Worm (Caenorhabditis elegans) whole organism, L4 larva: Measurements from ENCODE around the gene zig-13.

Experiments used
- D1046.2 ChIP-seq: fragments of 200-800 bp; sonication (Bioruptor generic); IDR thresholded peaks from 2 replicates; pipeline ENCODE4 v1.3.6; 2022; ENCODE audit warnings: missing genetic modification characterization, missing compliant biosample characterization
- F49E8.2 ChIP-seq: sonication (generic microtip); optimal IDR thresholded peaks from 2 replicates; lab custom pipeline; 2016; ENCODE audit warnings: missing compliant biosample characterization, mild to moderate bottlenecking, missing genetic modification characterization, borderline replicate concordance
- T26A8.4 ChIP-seq: fragments of 200-800 bp; sonication (Bioruptor generic); IDR thresholded peaks from 2 replicates; pipeline ENCODE4 v1.3.6; 2022; ENCODE audit warnings: missing genetic modification characterization, missing compliant biosample characterization
- Y105C5A.15 ChIP-seq: fragments of 200-800 bp; sonication (Bioruptor generic); IDR thresholded peaks from 2 replicates; pipeline ENCODE4 v1.3.6; 2022; ENCODE audit warnings: missing genetic modification characterization, missing compliant biosample characterization
- aha-1 ChIP-seq: fragments of 150-350 bp; peaks from one replicate; lab custom pipeline; 2014; ENCODE audit warnings: missing biosample characterization, missing genetic modification characterization
- ceh-28 ChIP-seq: fragments of 150-350 bp; optimal IDR thresholded peaks from 2 replicates; lab custom pipeline; 2014; ENCODE audit warnings: missing biosample characterization, missing genetic modification reagents, missing genetic modification characterization
- daf-16 ChIP-seq, 3 experiments: sonication (generic microtip); optimal IDR thresholded peaks; 2 replicates each; lab custom pipeline; 2016 to 2017; ENCODE audit warnings: missing genetic modification characterization in 3 of 3, missing genetic modification reagents in 3 of 3, mild to moderate bottlenecking in 2 of 3, missing compliant biosample characterization in 2 of 3, missing biosample characterization in 1 of 3, moderate library complexity in 1 of 3
- daf-8 ChIP-seq: fragments of 200-800 bp; sonication (Bioruptor generic); IDR thresholded peaks from 2 replicates; pipeline ENCODE4 v1.3.6; 2022; ENCODE audit warnings: missing genetic modification characterization, missing compliant biosample characterization
- dmd-8 ChIP-seq: fragments of 200-800 bp; sonication (Bioruptor generic); IDR thresholded peaks from 2 replicates; pipeline ENCODE4 v1.3.6; 2022; ENCODE audit warnings: missing genetic modification characterization, missing compliant biosample characterization
- egl-27 ChIP-seq: sonication (generic microtip); optimal IDR thresholded peaks from 3 replicates; lab custom pipeline; 2017; ENCODE audit warnings: missing biosample characterization, missing genetic modification reagents, missing genetic modification characterization
- egl-43 ChIP-seq: fragments of 200-800 bp; sonication (Bioruptor generic); IDR thresholded peaks from 2 replicates; pipeline ENCODE4 v1.3.6; 2022; ENCODE audit warnings: missing genetic modification reagents, missing genetic modification characterization, missing compliant biosample characterization
- hmg-1.1 ChIP-seq: fragments of 200-800 bp; sonication (Bioruptor generic); IDR thresholded peaks from 2 replicates; pipeline ENCODE4 v1.3.6; 2022; ENCODE audit warnings: missing genetic modification reagents, missing genetic modification characterization, missing compliant biosample characterization
- madf-5 ChIP-seq, 2 experiments: fragments of 200-800 bp; sonication (Bioruptor generic); IDR thresholded peaks; 2 replicates each; pipeline ENCODE4 v1.3.6; 2022; ENCODE audit warnings: missing compliant biosample characterization in 2 of 2, missing genetic modification characterization in 2 of 2
- madf-9 ChIP-seq: fragments of 200-800 bp; sonication (Bioruptor generic); conservative IDR thresholded peaks from 2 replicates; pipeline ENCODE4 v1.3.6; 2022; ENCODE audit warnings: missing genetic modification reagents, missing genetic modification characterization, missing compliant biosample characterization
- mdt-29 ChIP-seq: fragments of 200-800 bp; sonication (Bioruptor generic); IDR thresholded peaks from 2 replicates; pipeline ENCODE4 v1.3.6; 2022; ENCODE audit warnings: missing genetic modification reagents, missing genetic modification characterization, missing compliant biosample characterization
- mxl-2 ChIP-seq: fragments of 200-800 bp; sonication (Bioruptor generic); conservative IDR thresholded peaks from 2 replicates; pipeline ENCODE4 v1.3.6; 2022; ENCODE audit warnings: missing genetic modification reagents, missing genetic modification characterization, missing compliant biosample characterization
- pqm-1 ChIP-seq: sonication (generic microtip); optimal IDR thresholded peaks from 2 replicates; lab custom pipeline; 2017; ENCODE audit warnings: missing biosample characterization, missing genetic modification characterization
- set-16 ChIP-seq: fragments of 200-800 bp; sonication (Bioruptor generic); IDR thresholded peaks from 2 replicates; pipeline ENCODE4 v1.3.6; 2022; ENCODE audit warnings: missing genetic modification reagents, missing genetic modification characterization, missing compliant biosample characterization
- skn-1 ChIP-seq: fragments of 150-350 bp; optimal IDR thresholded peaks from 2 replicates; lab custom pipeline; 2014; ENCODE audit warnings: missing biosample characterization, missing genetic modification characterization
- snpc-4 ChIP-seq: fragments of 150-350 bp; optimal IDR thresholded peaks from 2 replicates; lab custom pipeline; 2014; ENCODE audit warnings: missing biosample characterization, missing genetic modification characterization
- spr-3 ChIP-seq: fragments of 200-800 bp; sonication (Bioruptor generic); optimal IDR thresholded peaks from 2 replicates; lab custom pipeline; 2018; ENCODE audit warnings: mild to moderate bottlenecking, missing genetic modification characterization, missing compliant biosample characterization
- tra-1 ChIP-seq: fragments of 200-800 bp; sonication (Bioruptor generic); IDR thresholded peaks from 2 replicates; pipeline ENCODE4 v1.3.6; 2022; ENCODE audit warnings: missing genetic modification reagents, missing genetic modification characterization, missing compliant biosample characterization
- unc-62 ChIP-seq, 3 experiments: fragments of 150-350 bp in 1 of 3; sonication (generic microtip); optimal IDR thresholded peaks in 2 of 3; peaks in 1 of 3; 1 replicate in 1 of 3; 2 replicates in 2 of 3; lab custom pipeline; 2014 to 2017; ENCODE audit warnings: missing biosample characterization in 3 of 3, missing genetic modification characterization in 3 of 3, missing genetic modification reagents in 3 of 3, missing genotype in 1 of 3
- zfp-2 ChIP-seq: sonication (generic microtip); optimal IDR thresholded peaks from 2 replicates; lab custom pipeline; 2016; ENCODE audit warnings: mild to moderate bottlenecking, missing genetic modification characterization, missing compliant biosample characterization
- zfp-3 ChIP-seq: fragments of 200-800 bp; sonication (Bioruptor generic); conservative IDR thresholded peaks from 2 replicates; pipeline ENCODE4 v1.3.6; 2022; ENCODE audit warnings: missing genetic modification reagents, missing genetic modification characterization, missing compliant biosample characterization
- ztf-11 ChIP-seq: fragments of 150-350 bp; optimal IDR thresholded peaks from 2 replicates; lab custom pipeline; 2014; ENCODE audit warnings: missing biosample characterization, missing genetic modification characterization

The zig-13 gene

ce11 chrIII:177715-178114 lies 21.2 kb upstream of the zig-13 start, which contains the start of gene F40G9.14:
Gene F40G9.14 (minus strand): TSS chrIII:177815.
- TF ChIP-seq aha-1 (tag; lab: Kevin White, UChicago) (peak; percentile 83), set-16 (GFP tag; lab: Robert Waterston, UW) (no peak)

DNA sequence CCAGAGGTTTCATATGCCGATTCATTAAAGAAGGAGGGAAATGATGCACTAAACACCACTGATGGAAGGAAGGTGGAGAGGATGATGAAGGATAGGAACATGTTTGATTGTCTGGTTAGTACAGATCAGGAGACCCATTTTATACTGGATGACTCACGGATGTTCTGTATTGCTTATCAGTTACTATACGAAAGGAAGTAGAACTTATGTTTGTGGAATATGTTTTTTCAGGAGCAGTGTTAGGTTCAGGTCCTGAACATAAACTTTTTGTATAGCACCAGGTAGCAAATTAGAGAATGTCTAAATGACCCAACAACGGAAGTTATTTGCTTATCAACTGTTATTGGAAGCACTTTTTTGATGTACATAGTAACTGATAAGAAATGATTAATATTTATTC lies 19.2 kb upstream of the zig-13 start, which contains the start of gene clec-148:
TSS of gene clec-148 (minus strand) at position 101 of the 400 bp plus-strand sequence.
- TF ChIP-seq unc-62 (GFP tag; optimal IDR thresholded peaks at IDR 0.05 in 1 of 2; lab: Kevin White, UChicago) (peak in 1 of 2 experiments; percentile 66), unc-62 (tag; optimal IDR thresholded peaks at IDR 0.05; lab: Kevin White, UChicago) (no peak), ztf-11 (tag; lab: Kevin White, UChicago) (no peak), mxl-2 (GFP tag; lab: Robert Waterston, UW) (no peak), pqm-1 (peak; percentile 18)
- TF ChIP-seq, all 104 proteins: peak for 2

ce11 chrIII:173501-173900 lies 17.0 kb upstream of the zig-13 start, which contains the start of gene F40G9.19:
Gene F40G9.19 (plus strand): TSS chrIII:173801.
- TF ChIP-seq aha-1 (tag; lab: Kevin White, UChicago) (peak; percentile 31), T26A8.4 (no peak), tra-1 (no peak)

DNA sequence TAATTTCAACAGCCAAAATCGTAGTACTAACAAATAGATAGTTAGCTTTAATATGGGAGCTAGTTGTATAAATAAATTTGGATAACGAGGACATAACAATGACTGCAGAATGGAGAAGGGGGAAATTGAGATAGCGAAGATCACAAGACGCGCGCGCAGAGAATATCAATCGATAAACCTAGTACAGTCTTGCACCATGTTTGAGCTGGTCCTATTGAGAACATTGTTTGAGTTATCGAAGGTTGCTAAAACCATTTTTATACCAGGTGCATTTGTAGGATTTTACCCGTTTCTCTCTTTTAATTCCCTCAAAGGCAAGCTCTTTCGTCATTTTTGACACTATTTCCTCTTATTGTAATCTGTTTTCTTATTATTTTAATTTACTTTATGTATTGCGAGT lies 15.1 kb upstream of the zig-13 start, which contains the start of the genes F40G9.9 and F40G9.12:
TSS of gene F40G9.9 (minus strand) at position 101 of the 400 bp plus-strand sequence.
TSS of gene F40G9.12 (plus strand) at position 231 of the 400 bp plus-strand sequence.
- TF ChIP-seq ceh-28 (no peak), Y105C5A.15 (GFP tag; lab: Robert Waterston, UW) (no peak), hmg-1.1 (no peak)
- TF ChIP-seq, all 104 proteins: peak for 0

DNA sequence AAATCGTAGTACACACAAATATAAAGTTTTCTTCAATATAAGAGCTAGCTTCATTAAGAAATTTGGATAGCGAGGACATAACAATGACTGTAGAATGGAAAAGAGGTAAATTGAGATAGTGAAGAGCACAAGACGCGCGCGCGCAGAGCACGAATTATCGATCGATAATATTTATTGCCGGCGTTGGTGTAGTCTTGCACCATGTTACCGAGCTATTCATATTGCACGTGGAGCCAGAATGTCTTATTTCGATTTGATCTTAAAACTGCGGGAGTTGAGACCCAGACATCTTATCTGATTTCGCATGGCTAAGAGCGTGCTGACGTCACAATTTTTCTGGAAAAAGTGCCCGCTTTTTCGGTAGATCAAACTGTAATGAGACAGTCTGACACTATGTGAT lies 12.9 kb upstream of the zig-13 start, which contains the start of gene F40G9.18:
TSS of gene F40G9.18 (minus strand) at position 101 of the 400 bp plus-strand sequence.
- TF ChIP-seq F49E8.2 (tag; lab: Kevin White, UChicago) (no peak), unc-62 (GFP tag; optimal IDR thresholded peaks at IDR 0.05 in 1 of 2; lab: Kevin White, UChicago) (peak in 1 of 2 experiments; percentile 87), unc-62 (tag; optimal IDR thresholded peaks at IDR 0.05; lab: Kevin White, UChicago) (no peak)

DNA sequence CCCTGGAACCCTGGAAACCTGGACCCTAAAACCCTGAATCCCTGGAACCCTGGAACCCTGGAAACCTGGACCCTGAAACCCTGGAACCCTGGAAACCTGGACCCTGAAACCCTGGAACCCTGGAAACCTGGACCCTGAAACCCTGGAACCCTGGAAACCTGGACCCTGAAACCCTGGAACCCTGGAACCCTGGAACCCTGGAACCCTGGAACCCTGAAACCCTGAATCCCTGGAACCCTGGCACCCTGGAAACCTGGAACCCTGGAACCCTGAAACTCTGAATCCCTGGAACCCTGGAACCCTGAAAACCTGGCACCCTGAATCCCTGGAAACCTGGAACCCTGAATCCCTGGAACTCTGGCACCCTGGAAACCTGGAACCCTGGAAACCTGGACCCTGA lies 11.8 kb upstream of the zig-13 start:
- peak; percentile 88 for TF ChIP-seq set-16 (GFP tag; lab: Robert Waterston, UW)

DNA sequence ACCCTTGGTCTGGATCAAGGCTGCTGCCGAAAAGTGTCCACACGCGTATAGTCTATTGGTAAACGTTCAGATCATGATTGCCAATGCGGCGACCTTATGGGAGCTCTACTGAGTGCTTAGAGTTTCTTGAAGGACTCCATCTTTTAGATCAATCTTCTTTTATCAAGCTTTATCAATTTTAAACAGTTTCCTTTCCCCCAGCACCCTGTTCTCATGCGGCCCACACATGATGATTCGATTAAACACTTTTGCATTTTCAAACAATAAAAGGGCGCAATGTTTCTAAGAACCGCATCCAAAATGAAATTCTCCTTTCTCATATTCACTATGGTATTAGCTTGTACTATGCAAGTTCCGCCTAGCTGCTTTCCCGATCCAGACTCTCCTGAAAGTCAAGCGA lies 8.8 kb upstream of the zig-13 start, which contains the start of gene F40G9.7:
TSS of gene F40G9.7 (plus strand) at position 301 of the 400 bp plus-strand sequence.
- peak; percentile 85 for TF ChIP-seq aha-1 (tag; lab: Kevin White, UChicago)
- no peak for TF ChIP-seq zfp-2 (tag; lab: Kevin White, UChicago)

ce11 chrIII:164775-165174 lies 8.2 kb upstream of the zig-13 start, which contains the start of gene F40G9.8:
Gene F40G9.8 (minus strand): TSS chrIII:164875.
- TF ChIP-seq ztf-11 (tag; lab: Kevin White, UChicago) = no peak
- no peak for TF ChIP-seq spr-3 (GFP tag; lab: Kevin White, UChicago)
- no peak for TF ChIP-seq D1046.2 (GFP tag; lab: Robert Waterston, UW)
- no peak for TF ChIP-seq skn-1 (tag; lab: Kevin White, UChicago)
- no peak for TF ChIP-seq madf-9

- no peak for TF ChIP-seq zfp-3 (GFP tag; lab: Robert Waterston, UW)
- no peak for TF ChIP-seq mdt-29 (GFP tag; lab: Robert Waterston, UW)
- peak; percentile 26; the same call in 1 of the 2 replicates for TF ChIP-seq set-16 (GFP tag; lab: Robert Waterston, UW)
- TF ChIP-seq egl-27 (tag; lab: Kevin White, UChicago) = no peak
- TF ChIP-seq unc-62 (GFP tag; optimal IDR thresholded peaks at IDR 0.05 in 1 of 2; lab: Kevin White, UChicago) = peak in 1 of 2 experiments; percentile 75
- no peak for TF ChIP-seq unc-62 (tag; optimal IDR thresholded peaks at IDR 0.05; lab: Kevin White, UChicago)
- 0 out of 2 replicates have a peak, but pooled peaks have one; percentile 9 for TF ChIP-seq daf-8 (GFP tag; lab: Robert Waterston, UW)
- no peak for TF ChIP-seq hmg-1.1
- no peak for TF ChIP-seq spr-3 (GFP tag; lab: Kevin White, UChicago)
- TF ChIP-seq aha-1 (tag; lab: Kevin White, UChicago) = peak; percentile 95
- TF ChIP-seq dmd-8 = peak; percentile 10; the same call in 1 of the 2 replicates
- TF ChIP-seq egl-43 (GFP tag; lab: Robert Waterston, UW) = peak; percentile 40; the same call in 1 of the 2 replicates
- TF ChIP-seq F49E8.2 (tag; lab: Kevin White, UChicago) = no peak
- TF ChIP-seq madf-5 (GFP tag; IDR thresholded peaks at IDR 0.05; lab: Robert Waterston, UW) = 0 out of 4 replicates have a peak, but pooled peaks of 1 of the 2 experiments have one; percentile 35
- no peak for TF ChIP-seq daf-16 (GFP tag; optimal IDR thresholded peaks at IDR 0.05; lab: Kevin White, UChicago)
- TF ChIP-seq daf-16 (tag; optimal IDR thresholded peaks at IDR 0.05; lab: Kevin White, UChicago) = no peak
- TF ChIP-seq snpc-4 (tag; lab: Kevin White, UChicago) = no peak
Observed at ce11 chrIII:159665-160064, 3.1 kb upstream of the zig-13 start.
